Fruit fly (Drosophila melanogaster): Measurements from ENCODE around the gene CG34302.

CG34302 gene

DNA sequence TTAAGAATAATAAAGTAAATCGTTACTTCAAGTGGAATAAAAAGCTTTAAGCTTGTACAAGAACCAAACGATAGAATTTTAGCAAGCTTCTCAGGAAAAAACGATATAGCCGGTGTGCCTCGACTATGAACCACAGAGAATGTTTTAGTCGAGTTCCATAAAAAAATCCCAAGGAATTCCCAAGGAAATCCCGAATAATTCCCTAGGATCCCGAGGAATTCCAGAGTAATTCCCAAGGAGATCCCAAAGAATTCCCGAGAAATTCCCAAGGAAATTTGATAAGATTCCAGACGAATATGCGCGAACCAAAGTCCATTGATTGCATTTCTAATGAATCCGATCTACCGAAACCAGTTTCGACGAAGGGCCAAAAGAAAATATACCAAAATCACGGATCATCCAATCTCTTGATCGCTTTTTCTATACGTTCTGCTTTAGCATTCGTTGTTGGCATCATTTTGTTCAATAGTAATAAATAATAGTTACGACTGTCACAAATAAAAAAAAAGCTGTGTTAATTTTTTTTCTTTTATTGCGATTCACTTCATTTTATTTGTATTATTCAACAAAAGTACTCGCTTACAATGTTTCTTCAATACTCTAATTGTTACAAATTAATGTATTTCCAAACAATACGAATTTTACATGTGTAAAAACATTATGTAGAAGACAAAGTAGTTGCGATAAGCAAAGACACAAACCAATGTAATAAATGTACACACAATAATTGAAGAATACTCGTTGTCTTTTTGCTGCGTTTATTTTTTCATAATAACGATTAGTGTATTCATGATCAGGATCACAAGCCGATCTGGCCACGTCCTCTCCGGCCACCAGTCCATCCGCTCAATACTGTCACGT, 45.1 kb upstream of the CG34302 start (continued):
- TF ChIP-seq Scr (GFP tag; IDR thresholded peaks at IDR 0.05; ENCODE audit: partially characterized antibody), result no peak
- TF ChIP-seq run (tag; optimal IDR thresholded peaks at IDR 0.05), result no peak
- TF ChIP-seq CG4854 (GFP tag; optimal IDR thresholded peaks at IDR 0.05), result no peak
- TF ChIP-seq E2f2 (GFP tag; IDR thresholded peaks at IDR 0.05), result no peak
- no peak for TF ChIP-seq CG11398 (GFP tag; optimal IDR thresholded peaks at IDR 0.05)
- TF ChIP-seq rib (GFP tag; IDR thresholded peaks at IDR 0.05), result no peak
- TF ChIP-seq pan (optimal IDR thresholded peaks at IDR 0.05), result no peak
- no peak for TF ChIP-seq pan (GFP tag; optimal IDR thresholded peaks at IDR 0.05 in 1 of 2, IDR thresholded peaks at IDR 0.05 in 1 of 2)
- TF ChIP-seq CG12104 (GFP tag; optimal IDR thresholded peaks at IDR 0.05), result no peak
- no peak for TF ChIP-seq Stat92E (GFP tag; optimal IDR thresholded peaks at IDR 0.05)
- no peak for TF ChIP-seq ham (GFP tag; IDR thresholded peaks at IDR 0.05)
- peak; percentile 61 for TF ChIP-seq grn (GFP tag; optimal IDR thresholded peaks at IDR 0.05)
- TF ChIP-seq HmgD (GFP tag; optimal IDR thresholded peaks at IDR 0.05), result no peak
- TF ChIP-seq cas (GFP tag; IDR thresholded peaks at IDR 0.05), result no peak
- TF ChIP-seq her (GFP tag; optimal IDR thresholded peaks at IDR 0.05), result no peak
- TF ChIP-seq CG15073 (GFP tag; optimal IDR thresholded peaks at IDR 0.05), result no peak
- no peak for TF ChIP-seq CG10431 (GFP tag; optimal IDR thresholded peaks at IDR 0.05)
- no peak for TF ChIP-seq toy (GFP tag; IDR thresholded peaks at IDR 0.05)
- no peak for TF ChIP-seq tio (GFP tag; optimal IDR thresholded peaks at IDR 0.05)
- no peak for TF ChIP-seq cwo (GFP tag; optimal IDR thresholded peaks at IDR 0.05)
- TF ChIP-seq psq (GFP tag; optimal IDR thresholded peaks at IDR 0.05), result no peak
- no peak for TF ChIP-seq tgo (GFP tag; IDR thresholded peaks at IDR 0.05)
- no peak for TF ChIP-seq CG3847 (GFP tag; IDR thresholded peaks at IDR 0.05)
- TF ChIP-seq CG33557 (GFP tag; optimal IDR thresholded peaks at IDR 0.05), result no peak
- no peak for TF ChIP-seq Lim3 (GFP tag; IDR thresholded peaks at IDR 0.05)
- no peak for TF ChIP-seq CG31224 (GFP tag; IDR thresholded peaks at IDR 0.05)
- TF ChIP-seq Atf-2 (GFP tag; optimal IDR thresholded peaks at IDR 0.05), result no peak
- no peak for TF ChIP-seq CG6254 (GFP tag; optimal IDR thresholded peaks at IDR 0.05)
- TF ChIP-seq Sox100B (GFP tag; optimal IDR thresholded peaks at IDR 0.05), result no peak
- no peak for TF ChIP-seq bab2 (GFP tag; optimal IDR thresholded peaks at IDR 0.05)
- no peak for TF ChIP-seq bcd (GFP tag; optimal IDR thresholded peaks at IDR 0.05)
- TF ChIP-seq CG17359 (tag; optimal IDR thresholded peaks at IDR 0.05), result no peak
- 0 out of 4 replicates have a peak, but pooled peaks have one; percentile 1 for TF ChIP-seq Dll (GFP tag; IDR thresholded peaks at IDR 0.05; ENCODE audit: partially characterized antibody)
- no peak for TF ChIP-seq trh (GFP tag; optimal IDR thresholded peaks at IDR 0.05)
- TF ChIP-seq CG16815 (GFP tag; optimal IDR thresholded peaks at IDR 0.05), result no peak
- no peak for TF ChIP-seq CG6791 (GFP tag; IDR thresholded peaks at IDR 0.05; ENCODE audit: partially characterized antibody)
- TF ChIP-seq dmrt11E (tag; optimal IDR thresholded peaks at IDR 0.05), result no peak
- TF ChIP-seq CG10274 (GFP tag; optimal IDR thresholded peaks at IDR 0.05), result no peak
- no peak for TF ChIP-seq esg (GFP tag; conservative IDR thresholded peaks at IDR 0.05)
- TF ChIP-seq dpn (GFP tag; optimal IDR thresholded peaks at IDR 0.05), result no peak
- no peak for TF ChIP-seq Drgx (GFP tag; IDR thresholded peaks at IDR 0.05)
- no peak for TF ChIP-seq B-H1 (GFP tag; IDR thresholded peaks at IDR 0.05)
- TF ChIP-seq eve (GFP tag; optimal IDR thresholded peaks at IDR 0.05), result no peak
- TF ChIP-seq Nf-YB (GFP tag; optimal IDR thresholded peaks at IDR 0.05), result no peak
- no peak for TF ChIP-seq wor (GFP tag; IDR thresholded peaks at IDR 0.05)
- TF ChIP-seq HLH3B (GFP tag; IDR thresholded peaks at IDR 0.05), result no peak
- no peak for TF ChIP-seq hbn (GFP tag; IDR thresholded peaks at IDR 0.05; ENCODE audit: partially characterized antibody)
- no peak for TF ChIP-seq corto (GFP tag; optimal IDR thresholded peaks at IDR 0.05)
- no peak for TF ChIP-seq ttk (GFP tag; IDR thresholded peaks at IDR 0.05)
- TF ChIP-seq CG15269 (tag; optimal IDR thresholded peaks at IDR 0.05), result no peak

All from whole organism, embryonic.